Worm (Caenorhabditis elegans): ENCODE measurements around the gene lec-5.

DNA sequence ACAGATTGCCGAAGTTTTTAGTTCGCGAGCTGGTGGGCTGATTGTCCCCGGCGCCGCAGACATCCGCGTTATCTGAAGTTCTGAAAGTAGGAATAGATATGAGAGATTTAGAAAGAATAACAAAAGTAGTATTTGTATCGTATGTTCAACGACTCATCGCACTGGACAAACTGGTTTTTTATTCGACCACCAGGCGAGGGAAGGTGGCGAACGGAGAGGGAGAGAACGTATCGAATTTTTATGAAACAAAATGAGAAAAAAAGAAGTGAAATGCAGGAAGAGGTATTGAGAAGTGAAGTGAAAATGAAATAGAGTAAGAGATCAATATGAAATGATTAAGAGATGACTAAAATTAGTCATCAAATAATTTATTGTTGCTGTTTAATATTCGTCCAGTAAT is 13.5 kb downstream of the lec-5 start, which contains the start of gene tbc-2:
- no peak for TF ChIP-seq nhr-28 (tag; optimal IDR thresholded peaks at IDR 0.05)
- TF ChIP-seq pha-4 (tag; optimal IDR thresholded peaks at IDR 0.05) = no peak
- no peak for TF ChIP-seq elt-1 (tag; optimal IDR thresholded peaks at IDR 0.05; ENCODE audit: borderline replicate concordance, insufficient read depth)
- no peak for TF ChIP-seq elt-3 (tag; optimal IDR thresholded peaks at IDR 0.05)
- TF ChIP-seq nhr-76 (tag; optimal IDR thresholded peaks at IDR 0.05) = no peak
- no peak for TF ChIP-seq nhr-237 (tag; optimal IDR thresholded peaks at IDR 0.05)
- TF ChIP-seq mab-5 (tag; optimal IDR thresholded peaks at IDR 0.05) = no peak
- TF ChIP-seq unc-62 (GFP tag; optimal IDR thresholded peaks at IDR 0.05) = no peak
- no peak for TF ChIP-seq snpc-4 (tag; optimal IDR thresholded peaks at IDR 0.05)
- no peak for TF ChIP-seq ces-1 (GFP tag; optimal IDR thresholded peaks at IDR 0.05)
